Fruit fly (Drosophila melanogaster) whole organism, embryonic: ENCODE measurements around the gene dmGlut.
A peak's percentile ranks its signal among the peaks of the same experiment; 100 is the strongest.

ENCODE experiments used
- Blimp-1 ChIP-seq: fragments of 200-800 bp; sonication (Bioruptor generic); optimal IDR thresholded peaks from 3 replicates; lab custom pipeline; 2018; ENCODE audit warnings: missing biosample characterization, missing genetic modification characterization, mild to moderate bottlenecking, moderate library complexity, missing genetic modification reagents
- BtbVII ChIP-seq: fragments of 200-800 bp; sonication (Bioruptor generic); optimal IDR thresholded peaks from 3 replicates; lab custom pipeline; 2017; ENCODE audit warnings: missing biosample characterization, mild to moderate bottlenecking, missing genetic modification characterization
- CG10267 ChIP-seq: fragments of 200-800 bp; sonication (Bioruptor generic); optimal IDR thresholded peaks from 2 replicates; lab custom pipeline; 2018; ENCODE audit warnings: missing biosample characterization, mild to moderate bottlenecking, missing genetic modification characterization, moderate library complexity
- CG10654 ChIP-seq: fragments of 200-800 bp; sonication (Bioruptor generic); optimal IDR thresholded peaks from 2 replicates; lab custom pipeline; 2016; ENCODE audit warnings: missing biosample characterization, missing genetic modification characterization
- CG11247 ChIP-seq: fragments of 200-800 bp; sonication (Bioruptor generic); IDR thresholded peaks from 2 replicates; pipeline ENCODE4 v1.3.6; 2022; ENCODE audit warnings: missing biosample characterization, missing genetic modification characterization
- CG13424 ChIP-seq: fragments of 200-800 bp; sonication (Bioruptor generic); optimal IDR thresholded peaks from 2 replicates; lab custom pipeline; 2019; ENCODE audit warnings: missing biosample characterization, mild to moderate bottlenecking, missing genetic modification characterization, moderate library complexity
- CG17829 ChIP-seq: fragments of 200-800 bp; optimal IDR thresholded peaks from 2 replicates; lab custom pipeline; 2019; ENCODE audit warnings: missing biosample characterization, mild to moderate bottlenecking, missing genetic modification characterization, moderate library complexity
- CG18599 ChIP-seq: fragments of 200-800 bp; sonication (Bioruptor generic); optimal IDR thresholded peaks from 3 replicates; lab custom pipeline; 2017; ENCODE audit warnings: missing biosample characterization, missing genetic modification characterization, mild to moderate bottlenecking, moderate library complexity, missing genetic modification reagents
- CG2712 ChIP-seq: fragments of 200-800 bp; optimal IDR thresholded peaks from 3 replicates; lab custom pipeline; 2019; ENCODE audit warnings: missing biosample characterization, mild to moderate bottlenecking, missing genetic modification characterization, moderate library complexity
- CG31365 ChIP-seq: fragments of 200-800 bp; sonication (Bioruptor generic); optimal IDR thresholded peaks from 2 replicates; lab custom pipeline; 2018; ENCODE audit warnings: missing biosample characterization, mild to moderate bottlenecking, missing genetic modification characterization
- CG3163 ChIP-seq: fragments of 200-800 bp; sonication (Bioruptor generic); optimal IDR thresholded peaks from 3 replicates; lab custom pipeline; 2016; ENCODE audit warnings: missing biosample characterization, missing genetic modification characterization
- CG4820 ChIP-seq: fragments of 200-800 bp; sonication (Bioruptor generic); optimal IDR thresholded peaks from 3 replicates; lab custom pipeline; 2016; ENCODE audit warnings: missing biosample characterization, missing genetic modification characterization
- CG4854 ChIP-seq: fragments of 200-800 bp; sonication (Bioruptor generic); optimal IDR thresholded peaks from 2 replicates; lab custom pipeline; 2016; ENCODE audit warnings: missing biosample characterization, missing genetic modification characterization, inconsistent platforms
- CG6689 ChIP-seq: fragments of 200-800 bp; sonication (Bioruptor generic); IDR thresholded peaks from 2 replicates; pipeline ENCODE4 v1.3.6; 2022; ENCODE audit warnings: missing biosample characterization, missing genetic modification characterization
- CG7745 ChIP-seq: fragments of 200-800 bp; sonication (Bioruptor generic); optimal IDR thresholded peaks from 2 replicates; lab custom pipeline; 2018; ENCODE audit warnings: missing biosample characterization, mild to moderate bottlenecking, missing genetic modification characterization, moderate library complexity
- CG9817 ChIP-seq: fragments of 200-800 bp; sonication (Bioruptor generic); optimal IDR thresholded peaks from 2 replicates; lab custom pipeline; 2018; ENCODE audit warnings: missing biosample characterization, mild to moderate bottlenecking, missing genetic modification characterization, moderate library complexity
- CG9932 ChIP-seq: fragments of 200-800 bp; sonication (Bioruptor generic); IDR thresholded peaks from 2 replicates; pipeline ENCODE4 v1.3.6; 2022; ENCODE audit warnings: missing biosample characterization, missing genetic modification characterization
- CkIIα-i1 ChIP-seq: fragments of 200-800 bp; sonication (Bioruptor generic); IDR thresholded peaks from 2 replicates; pipeline ENCODE4 v1.3.6; 2022; ENCODE audit warnings: missing biosample characterization, missing genetic modification characterization
- Dbx ChIP-seq: fragments of 200-800 bp; sonication (Bioruptor generic); IDR thresholded peaks from 3 replicates; pipeline ENCODE4 v1.3.6; 2022; ENCODE audit warnings: missing biosample characterization, missing genetic modification characterization
- E2f1 ChIP-seq: fragments of 200-800 bp; sonication (Bioruptor generic); IDR thresholded peaks from 2 replicates; pipeline ENCODE4 v1.3.6; 2022; ENCODE audit warnings: missing biosample characterization, missing genetic modification characterization
- GATAe ChIP-seq: fragments of 200-800 bp; sonication (Bioruptor generic); conservative IDR thresholded peaks from 2 replicates; pipeline ENCODE4 v1.3.6; 2022; ENCODE audit warnings: missing biosample characterization, missing genetic modification characterization
- Gug ChIP-seq: fragments of 200-800 bp; sonication (Bioruptor generic); IDR thresholded peaks from 4 replicates; pipeline ENCODE4 v1.3.6; 2022; ENCODE audit warnings: missing biosample characterization, missing genetic modification characterization
- HmgD ChIP-seq: fragments of 200-800 bp; sonication (Bioruptor generic); optimal IDR thresholded peaks from 3 replicates; lab custom pipeline; 2016; ENCODE audit warnings: missing biosample characterization, missing genetic modification characterization
- Hmr ChIP-seq: fragments of 200-800 bp; sonication (Bioruptor generic); optimal IDR thresholded peaks from 3 replicates; lab custom pipeline; 2017; ENCODE audit warnings: mild to moderate bottlenecking, missing biosample characterization, missing genetic modification reagents, missing genetic modification characterization
- Meics ChIP-seq: fragments of 200-800 bp; sonication (Bioruptor generic); optimal IDR thresholded peaks from 2 replicates; lab custom pipeline; 2017; ENCODE audit warnings: missing biosample characterization, mild to moderate bottlenecking, missing genetic modification characterization
- Mrtf ChIP-seq: fragments of 200-800 bp; sonication (Bioruptor generic); IDR thresholded peaks from 3 replicates; pipeline ENCODE4 v1.3.6; 2022; ENCODE audit warnings: missing biosample characterization, missing genetic modification characterization
- Sin3A ChIP-seq: fragments of >200 bp; optimal IDR thresholded peaks from 2 replicates; lab custom pipeline; 2018
- Taf1 ChIP-seq: fragments of 200-800 bp; sonication (Bioruptor generic); IDR thresholded peaks from 2 replicates; pipeline ENCODE4 v1.3.6; 2022; ENCODE audit warnings: missing biosample characterization, missing genetic modification characterization
- Xbp1 ChIP-seq: fragments of 200-800 bp; sonication (Bioruptor generic); optimal IDR thresholded peaks from 3 replicates; lab custom pipeline; 2016; ENCODE audit warnings: missing biosample characterization, mild to moderate bottlenecking, missing genetic modification characterization
- Xrp1 ChIP-seq: fragments of 200-800 bp; sonication (Bioruptor generic); IDR thresholded peaks from 2 replicates; pipeline ENCODE4 v1.3.6; 2022; ENCODE audit warnings: missing biosample characterization, missing genetic modification characterization
- bab2 ChIP-seq: fragments of 200-800 bp; sonication (Bioruptor generic); optimal IDR thresholded peaks from 2 replicates; lab custom pipeline; 2016; ENCODE audit warnings: missing biosample characterization, missing genetic modification characterization
- bcd ChIP-seq: fragments of 200-800 bp; sonication (Bioruptor generic); optimal IDR thresholded peaks from 2 replicates; lab custom pipeline; 2017; ENCODE audit warnings: missing biosample characterization, mild to moderate bottlenecking, missing genetic modification characterization
- br ChIP-seq: fragments of >200 bp; optimal IDR thresholded peaks from 2 replicates; lab custom pipeline; 2017
- crol ChIP-seq: fragments of 200-800 bp; sonication (Bioruptor generic); IDR thresholded peaks from 2 replicates; pipeline ENCODE4 v1.3.6; 2022; ENCODE audit warnings: missing biosample characterization, missing genetic modification characterization
- dati ChIP-seq: fragments of 200-800 bp; sonication (Bioruptor generic); IDR thresholded peaks from 2 replicates; pipeline ENCODE4 v1.3.6; 2022; ENCODE audit warnings: missing biosample characterization, missing genetic modification characterization
- dmrt11E ChIP-seq: fragments of 200-800 bp; sonication (Bioruptor generic); optimal IDR thresholded peaks from 3 replicates; lab custom pipeline; 2018; ENCODE audit warnings: missing biosample characterization, mild to moderate bottlenecking, missing genetic modification characterization, moderate library complexity
- nau ChIP-seq: fragments of 200-800 bp; sonication (Bioruptor generic); optimal IDR thresholded peaks from 3 replicates; lab custom pipeline; 2017; ENCODE audit warnings: missing biosample characterization, mild to moderate bottlenecking, missing genetic modification characterization, missing genetic modification reagents
- p53 ChIP-seq: fragments of 200-800 bp; sonication (Bioruptor generic); optimal IDR thresholded peaks from 2 replicates; lab custom pipeline; 2016; ENCODE audit warnings: missing biosample characterization, missing genetic modification characterization
- pb ChIP-seq: fragments of 200-800 bp; sonication (Bioruptor generic); optimal IDR thresholded peaks from 3 replicates; lab custom pipeline; 2016; ENCODE audit warnings: missing biosample characterization, missing genetic modification characterization
- pfk ChIP-seq: fragments of 200-800 bp; sonication (Bioruptor generic); optimal IDR thresholded peaks from 2 replicates; lab custom pipeline; 2018; ENCODE audit warnings: missing biosample characterization, mild to moderate bottlenecking, missing genetic modification characterization, moderate library complexity
- pnt ChIP-seq: fragments of 200-800 bp; sonication (Bioruptor generic); optimal IDR thresholded peaks from 3 replicates; lab custom pipeline; 2016; ENCODE audit warnings: missing biosample characterization, missing genetic modification characterization
- pros ChIP-seq: fragments of 200-800 bp; sonication (Bioruptor generic); optimal IDR thresholded peaks from 3 replicates; lab custom pipeline; 2019; ENCODE audit warnings: missing biosample characterization, mild to moderate bottlenecking, missing genetic modification characterization, moderate library complexity
- pum ChIP-seq: fragments of 200-800 bp; sonication (Bioruptor generic); optimal IDR thresholded peaks from 2 replicates; lab custom pipeline; 2016; ENCODE audit warnings: missing biosample characterization, missing genetic modification characterization
- ro ChIP-seq: fragments of 200-800 bp; sonication (Bioruptor generic); IDR thresholded peaks from 2 replicates; pipeline ENCODE4 v1.3.6; 2022; ENCODE audit warnings: missing biosample characterization, missing genetic modification characterization
- sens ChIP-seq: fragments of 200-800 bp; sonication (Bioruptor generic); peaks from one replicate; lab custom pipeline; 2016; ENCODE audit warnings: missing biosample characterization, missing genetic modification characterization
- sug ChIP-seq: fragments of 200-800 bp; optimal IDR thresholded peaks from 2 replicates; lab custom pipeline; 2019; ENCODE audit warnings: missing biosample characterization, mild to moderate bottlenecking, missing genetic modification characterization, moderate library complexity
- tna ChIP-seq: fragments of 200-800 bp; sonication (Bioruptor generic); IDR thresholded peaks from 2 replicates; pipeline ENCODE4 v1.3.6; 2022; ENCODE audit warnings: missing biosample characterization, missing genetic modification characterization; ENCODE audit not compliant: partially characterized antibody
- trh ChIP-seq: fragments of 200-800 bp; sonication (Bioruptor generic); optimal IDR thresholded peaks from 2 replicates; lab custom pipeline; 2016; ENCODE audit warnings: missing biosample characterization, missing genetic modification characterization
- usp ChIP-seq: fragments of >200 bp; optimal IDR thresholded peaks from 2 replicates; lab custom pipeline; 2017; ENCODE audit warnings: missing biosample characterization, missing genetic modification characterization
- wek ChIP-seq: fragments of 200-800 bp; sonication (Bioruptor generic); optimal IDR thresholded peaks from 3 replicates; lab custom pipeline; 2018; ENCODE audit warnings: missing biosample characterization, mild to moderate bottlenecking, missing genetic modification characterization, moderate library complexity
- wor ChIP-seq: fragments of 200-800 bp; sonication (Bioruptor generic); IDR thresholded peaks from 2 replicates; pipeline ENCODE4 v1.3.6; 2022; ENCODE audit warnings: missing biosample characterization, missing genetic modification characterization
- zf30C ChIP-seq: fragments of 200-800 bp; sonication (Bioruptor generic); optimal IDR thresholded peaks from 3 replicates; lab custom pipeline; 2018; ENCODE audit warnings: missing biosample characterization, mild to moderate bottlenecking, missing genetic modification characterization

dmGlut gene

dm6 chr2L:12065683-12066386 is 38.6 kb downstream of the dmGlut start (continued):
- TF ChIP-seq usp (no peak), dmrt11E (tag; lab: Kevin White, UChicago) (peak; percentile 83), Taf1 (GFP tag; lab: Robert Waterston, UW) (no peak), CG7745 (tag; lab: Kevin White, UChicago) (no peak), ro (GFP tag; lab: Robert Waterston, UW) (no peak; the same call in 1 of the 2 replicates), CG13424 (peak; percentile 44), pfk (GFP tag; lab: Kevin White, UChicago) (no peak), Gug (GFP tag; lab: Robert Waterston, UW) (no peak), E2f1 (GFP tag; lab: Robert Waterston, UW) (no peak), Sin3A (no peak), pnt (no peak), sug (tag; lab: Kevin White, UChicago) (no peak), p53 (no peak), Blimp-1 (GFP tag; lab: Kevin White, UChicago) (peak; percentile 90), crol (GFP tag; lab: Robert Waterston, UW) (no peak), trh (GFP tag; lab: Kevin White, UChicago) (no peak), Dbx (no peak), Hmr (GFP tag; lab: Kevin White, UChicago) (no peak), sens (peak; percentile 75), bcd (GFP tag; lab: Kevin White, UChicago) (no peak), HmgD (GFP tag; lab: Kevin White, UChicago) (no peak), pum (GFP tag; lab: Kevin White, UChicago) (no peak), wek (GFP tag; lab: Kevin White, UChicago) (no peak), wor (GFP tag; lab: Robert Waterston, UW) (no peak), GATAe (GFP tag; lab: Robert Waterston, UW) (no peak), bab2 (no peak), tna (GFP tag; lab: Robert Waterston, UW) (no peak), CG3163 (peak; percentile 71), Xrp1 (peak; percentile 75), br (no peak), CG10654 (GFP tag; lab: Kevin White, UChicago) (no peak), CG4820 (GFP tag; lab: Kevin White, UChicago) (no peak), CkIIα-i1 (GFP tag; lab: Robert Waterston, UW) (no peak), CG2712 (peak; percentile 75), nau (GFP tag; lab: Kevin White, UChicago) (no peak), CG17829 (tag; lab: Kevin White, UChicago) (peak; percentile 71), Meics (no peak), zf30C (GFP tag; lab: Kevin White, UChicago) (no peak), CG10267 (tag; lab: Kevin White, UChicago) (peak; percentile 64), BtbVII (no peak), Xbp1 (GFP tag; lab: Kevin White, UChicago) (no peak), pros (GFP tag; lab: Kevin White, UChicago) (no peak), CG6689 (GFP tag; lab: Robert Waterston, UW) (no peak), CG31365 (tag; lab: Kevin White, UChicago) (no peak), CG9817 (tag; lab: Kevin White, UChicago) (no peak), CG9932 (GFP tag; lab: Robert Waterston, UW) (no peak), dati (GFP tag; lab: Robert Waterston, UW) (no peak), CG4854 (GFP tag; lab: Kevin White, UChicago) (no peak), CG18599 (GFP tag; lab: Kevin White, UChicago) (no peak), Mrtf (GFP tag; lab: Robert Waterston, UW) (no peak), CG11247 (no peak), pb (no peak)
